Fruit fly (Drosophila melanogaster): ENCODE results near the gene Ugt303B2.

Gene Ugt303B2

DNA sequence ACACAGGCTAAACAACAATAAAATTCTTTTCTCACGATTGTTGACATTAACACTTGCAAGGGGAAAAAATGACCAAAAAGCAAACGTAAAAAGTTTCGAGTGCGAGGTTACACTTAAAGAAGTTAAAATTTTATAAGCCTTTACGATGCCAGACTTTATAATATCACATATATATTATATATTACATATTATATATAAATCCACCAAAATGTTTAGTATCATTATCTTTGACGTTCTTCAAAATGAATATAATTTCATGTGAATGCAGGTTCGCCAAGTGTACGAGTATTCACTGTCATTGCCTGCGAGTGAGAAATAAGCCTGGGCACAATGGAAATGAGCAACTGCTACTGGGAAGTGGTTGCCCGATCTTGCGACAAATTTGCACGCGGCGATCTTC lies 30.4 kb downstream of the Ugt303B2 start (continued):
- TF ChIP-seq fkh (GFP tag; optimal IDR thresholded peaks at IDR 0.05) (no peak), CG11762 (GFP tag; optimal IDR thresholded peaks at IDR 0.05; ENCODE audit: insufficient read depth) (peak; percentile 78), CG11902 (GFP tag; optimal IDR thresholded peaks at IDR 0.05) (peak; percentile 61), Blimp-1 (GFP tag; optimal IDR thresholded peaks at IDR 0.05) (peak; percentile 55), CG10669 (GFP tag; optimal IDR thresholded peaks at IDR 0.05) (peak; percentile 70), esn (GFP tag; optimal IDR thresholded peaks at IDR 0.05) (peak; percentile 81), svp (GFP tag) (peak; percentile 91), salr (GFP tag; optimal IDR thresholded peaks at IDR 0.05) (peak; percentile 13 to 42), Sox14 (GFP tag; optimal IDR thresholded peaks at IDR 0.05) (peak; percentile 24), OdsH (GFP tag; optimal IDR thresholded peaks at IDR 0.05) (peak; percentile 72), CG8632 (GFP tag; optimal IDR thresholded peaks at IDR 0.05) (peak; percentile 84), net (GFP tag; optimal IDR thresholded peaks at IDR 0.05) (peak; percentile 54), acj6 (GFP tag; optimal IDR thresholded peaks at IDR 0.05) (peak; percentile 78), CG15336 (GFP tag; IDR thresholded peaks at IDR 0.05) (peak; percentile 38; the same call in 1 of the 2 replicates), Met (GFP tag; optimal IDR thresholded peaks at IDR 0.05) (peak; percentile 70), dsx (GFP tag; optimal IDR thresholded peaks at IDR 0.05; ENCODE audit: poor library complexity, severe bottlenecking) (peak; percentile 24), CG4318 (GFP tag; optimal IDR thresholded peaks at IDR 0.05) (no peak), CG6808 (GFP tag; optimal IDR thresholded peaks at IDR 0.05) (peak; percentile 49), Eip93F (GFP tag; optimal IDR thresholded peaks at IDR 0.05) (peak; percentile 40), Eip75B (GFP tag; optimal IDR thresholded peaks at IDR 0.05) (peak; percentile 31), lz (GFP tag; optimal IDR thresholded peaks at IDR 0.05) (peak; percentile 39), dac (GFP tag; optimal IDR thresholded peaks at IDR 0.05) (no peak), CG16779 (tag; optimal IDR thresholded peaks at IDR 0.05) (no peak), pdm3 (GFP tag; optimal IDR thresholded peaks at IDR 0.05) (peak; percentile 34)

dm6 chr3R:23507376-23507775 lies 31.3 kb downstream of the Ugt303B2 start, which contains the start of gene CG34289:
Gene CG34289 (minus strand): TSS chr3R:23507476.
- TF ChIP-seq Smox (GFP tag; optimal IDR thresholded peaks at IDR 0.05) (no peak), Gug (GFP tag; IDR thresholded peaks at IDR 0.05) (no peak), Eip93F (GFP tag; optimal IDR thresholded peaks at IDR 0.05) (no peak), spab (GFP tag; optimal IDR thresholded peaks at IDR 0.05) (no peak), fd85E (GFP tag; optimal IDR thresholded peaks at IDR 0.05) (no peak), ss (GFP tag; optimal IDR thresholded peaks at IDR 0.05) (no peak), Sox15 (GFP tag; optimal IDR thresholded peaks at IDR 0.05) (no peak), CG1621 (tag; optimal IDR thresholded peaks at IDR 0.05) (no peak)

dm6 chr3R:23504760-23505159 lies 33.9 kb downstream of the Ugt303B2 start:
- TF ChIP-seq CG8632 (GFP tag; optimal IDR thresholded peaks at IDR 0.05) = no peak
- no peak for TF ChIP-seq Blimp-1 (GFP tag; optimal IDR thresholded peaks at IDR 0.05)
- TF ChIP-seq CG11762 (GFP tag; optimal IDR thresholded peaks at IDR 0.05; ENCODE audit: insufficient read depth) = peak; percentile 25
- no peak for TF ChIP-seq spab (GFP tag; optimal IDR thresholded peaks at IDR 0.05)
- peak; percentile 22 for TF ChIP-seq Eip75B (GFP tag; optimal IDR thresholded peaks at IDR 0.05)
- TF ChIP-seq cyc (GFP tag; optimal IDR thresholded peaks at IDR 0.05) = peak; percentile 49
- TF ChIP-seq Lpt (GFP tag; optimal IDR thresholded peaks at IDR 0.05) = peak; percentile 44
- peak; percentile 54 for TF ChIP-seq Smox (GFP tag; optimal IDR thresholded peaks at IDR 0.05)
- TF ChIP-seq achi (GFP tag; optimal IDR thresholded peaks at IDR 0.05) = peak; percentile 41
- 0 out of 2 replicates have a peak, but pooled peaks have one; percentile 11 for TF ChIP-seq Gug (GFP tag; IDR thresholded peaks at IDR 0.05)
- peak; percentile 60 for TF ChIP-seq lz (GFP tag; optimal IDR thresholded peaks at IDR 0.05)
- no peak for TF ChIP-seq CG11294 (GFP tag; IDR thresholded peaks at IDR 0.05)
- peak; percentile 36 for TF ChIP-seq Ets21C (GFP tag; optimal IDR thresholded peaks at IDR 0.05)
- TF ChIP-seq CG31627 (GFP tag; optimal IDR thresholded peaks at IDR 0.05) = peak; percentile 56
- peak; percentile 10 for TF ChIP-seq dac (GFP tag; optimal IDR thresholded peaks at IDR 0.05)
- peak; percentile 40; the same call in 1 of the 3 replicates for TF ChIP-seq CG6163 (GFP tag; IDR thresholded peaks at IDR 0.05)
- no peak for TF ChIP-seq Hr38 (GFP tag; optimal IDR thresholded peaks at IDR 0.05)
- peak; percentile 60; the same call in 2 of the 3 replicates for TF ChIP-seq eg (GFP tag; IDR thresholded peaks at IDR 0.05)
- TF ChIP-seq acj6 (GFP tag; optimal IDR thresholded peaks at IDR 0.05) = peak; percentile 37
- no peak for TF ChIP-seq CG6792 (GFP tag; optimal IDR thresholded peaks at IDR 0.05)
- no peak for TF ChIP-seq Ets96B (tag; optimal IDR thresholded peaks at IDR 0.05)
- peak; percentile 54 for TF ChIP-seq Sox102F (GFP tag; optimal IDR thresholded peaks at IDR 0.05)
- peak; percentile 46 for TF ChIP-seq net (GFP tag; optimal IDR thresholded peaks at IDR 0.05)
- peak; percentile 87 for TF ChIP-seq CG15336 (GFP tag; IDR thresholded peaks at IDR 0.05)
- TF ChIP-seq OdsH (GFP tag; optimal IDR thresholded peaks at IDR 0.05) = peak; percentile 26
- TF ChIP-seq ss (GFP tag; optimal IDR thresholded peaks at IDR 0.05) = no peak
- TF ChIP-seq CG10669 (GFP tag; optimal IDR thresholded peaks at IDR 0.05) = no peak
- peak; percentile 28 for TF ChIP-seq CG34406 (GFP tag; optimal IDR thresholded peaks at IDR 0.05)
- no peak for TF ChIP-seq Eip93F (GFP tag; optimal IDR thresholded peaks at IDR 0.05)
- peak; percentile 69 for TF ChIP-seq esn (GFP tag; optimal IDR thresholded peaks at IDR 0.05)
- TF ChIP-seq CG3919 (GFP tag; optimal IDR thresholded peaks at IDR 0.05) = peak; percentile 44
